Fruit fly (Drosophila melanogaster) whole organism: ENCODE measurements around the gene CG8312.

Source experiments
- CG8478 ChIP-seq: fragments of >200 bp; optimal IDR thresholded peaks from 2 replicates; lab custom pipeline; 2018; ENCODE audit warnings: inconsistent platforms
- Dll ChIP-seq: fragments of >200 bp; optimal IDR thresholded peaks from 2 replicates; lab custom pipeline; 2017
- EcR ChIP-seq, 2 experiments: fragments of >200 bp; optimal IDR thresholded peaks; 2 replicates each; lab custom pipeline; 2017; ENCODE audit warnings: missing biosample characterization in 2 of 2, missing genetic modification characterization in 2 of 2, missing genetic modification reagents in 2 of 2
- pan ChIP-seq: fragments of >200 bp; optimal IDR thresholded peaks from 2 replicates; lab custom pipeline; 2017
- psq ChIP-seq: fragments of >200 bp; optimal IDR thresholded peaks from 2 replicates; lab custom pipeline; 2017
- usp ChIP-seq: fragments of >200 bp; optimal IDR thresholded peaks from 2 replicates; lab custom pipeline; 2017; ENCODE audit warnings: missing biosample characterization, missing genetic modification characterization, mixed read lengths

CG8312 gene

dm6 chr3R:9561121-9561520 lies 30.0 kb upstream of the CG8312 start:
- TF ChIP-seq psq (lab: Kevin White, UChicago) (no peak), EcR (GFP tag; optimal IDR thresholded peaks at IDR 0.05; lab: Kevin White, UChicago) (no peak), pan (lab: Kevin White, UChicago) (no peak), usp (GFP tag; lab: Kevin White, UChicago) (no peak), Dll (no peak), CG8478 (lab: Kevin White, UChicago) (no peak)

dm6 chr3R:9563240-9563992 lies 27.7 kb upstream of the CG8312 start, which contains the start of the genes CG9393 and Vps45:
Gene CG9393, minus strand, starts transcription at chr3R:9563673.
Gene Vps45, plus strand, starts transcription at chr3R:9563924.
- no peak for TF ChIP-seq CG8478 (lab: Kevin White, UChicago)

dm6 chr3R:9565895-9566294 lies 25.2 kb upstream of the CG8312 start, which contains the start of gene CG16789:
Gene CG16789, plus strand, starts transcription at chr3R:9566195.
- TF ChIP-seq usp (GFP tag; lab: Kevin White, UChicago) (no peak), pan (lab: Kevin White, UChicago) (no peak), EcR (GFP tag; optimal IDR thresholded peaks at IDR 0.05; lab: Kevin White, UChicago) (no peak), Dll (no peak), CG8478 (lab: Kevin White, UChicago) (no peak), psq (lab: Kevin White, UChicago) (no peak)

- TF ChIP-seq EcR (GFP tag; optimal IDR thresholded peaks at IDR 0.05; lab: Kevin White, UChicago) (no peak), usp (GFP tag; lab: Kevin White, UChicago) (no peak), psq (lab: Kevin White, UChicago) (no peak), CG8478 (lab: Kevin White, UChicago) (no peak), Dll (no peak), pan (lab: Kevin White, UChicago) (no peak)
Observed at dm6 chr3R:9570114-9570513, 21.0 kb upstream of the CG8312 start, which contains the start of gene CG16790. Gene CG16790, minus strand, starts transcription at chr3R:9570214.

- TF ChIP-seq usp (GFP tag; lab: Kevin White, UChicago) (no peak), CG8478 (lab: Kevin White, UChicago) (no peak), psq (lab: Kevin White, UChicago) (no peak), Dll (no peak), pan (lab: Kevin White, UChicago) (no peak), EcR (GFP tag; optimal IDR thresholded peaks at IDR 0.05; lab: Kevin White, UChicago) (no peak)
Observed at dm6 chr3R:9570657-9571056, 20.5 kb upstream of the CG8312 start.

- TF ChIP-seq Dll (no peak), psq (lab: Kevin White, UChicago) (no peak), pan (lab: Kevin White, UChicago) (no peak), usp (GFP tag; lab: Kevin White, UChicago) (no peak), CG8478 (lab: Kevin White, UChicago) (no peak), EcR (GFP tag; optimal IDR thresholded peaks at IDR 0.05; lab: Kevin White, UChicago) (no peak)
Observed at dm6 chr3R:9571523-9571922, 19.6 kb upstream of the CG8312 start, which contains the start of gene CG9396. Gene CG9396, minus strand, starts transcription at chr3R:9571623.

- TF ChIP-seq CG8478 (lab: Kevin White, UChicago) (no peak), usp (GFP tag; lab: Kevin White, UChicago) (no peak), psq (lab: Kevin White, UChicago) (no peak)
Observed at dm6 chr3R:9572929-9573811, 17.9 kb upstream of the CG8312 start.

dm6 chr3R:9573812-9574587 lies 17.1 kb upstream of the CG8312 start, which contains the start of gene CG9399:
Gene CG9399, minus strand, starts transcription at chr3R:9574211.
- TF ChIP-seq psq (lab: Kevin White, UChicago): no peak
- TF ChIP-seq pan (lab: Kevin White, UChicago): no peak
- no peak for TF ChIP-seq Dll
- TF ChIP-seq CG8478 (lab: Kevin White, UChicago): no peak
- TF ChIP-seq EcR (GFP tag; optimal IDR thresholded peaks at IDR 0.05; lab: Kevin White, UChicago): no peak
- no peak for TF ChIP-seq usp (GFP tag; lab: Kevin White, UChicago)

- TF ChIP-seq EcR (GFP tag; optimal IDR thresholded peaks at IDR 0.05; lab: Kevin White, UChicago) (no peak), Dll (no peak), pan (lab: Kevin White, UChicago) (no peak), usp (GFP tag; lab: Kevin White, UChicago) (no peak), CG8478 (lab: Kevin White, UChicago) (no peak), psq (lab: Kevin White, UChicago) (no peak)
Observed at dm6 chr3R:9577382-9578137, 13.5 kb upstream of the CG8312 start, which contains the start of the genes Kap-alpha3 and Son. Gene Kap-alpha3, minus strand, starts transcription at chr3R:9577733. Gene Son, plus strand, starts transcription at chr3R:9578042.

- TF ChIP-seq CG8478 (lab: Kevin White, UChicago): no peak
- no peak for TF ChIP-seq EcR (GFP tag; optimal IDR thresholded peaks at IDR 0.05; lab: Kevin White, UChicago)
- no peak for TF ChIP-seq psq (lab: Kevin White, UChicago)
- TF ChIP-seq pan (lab: Kevin White, UChicago): no peak
- no peak for TF ChIP-seq usp (GFP tag; lab: Kevin White, UChicago)
- no peak for TF ChIP-seq Dll
Observed at dm6 chr3R:9581089-9581520, 10.0 kb upstream of the CG8312 start, which contains the start of gene CG8301. Gene CG8301, plus strand, starts transcription at chr3R:9581306.
